Worm (Caenorhabditis elegans) whole organism, L2 larva: Measurements from ENCODE around the gene F38A6.5.
A peak's percentile ranks its signal among the peaks of the same experiment; 100 is the strongest.

Experiments used
- C34F6.9 ChIP-seq: fragments of 150-350 bp; optimal IDR thresholded peaks from 2 replicates; lab custom pipeline; 2014; ENCODE audit warnings: missing biosample characterization, missing genetic modification characterization
- F13H6.1 ChIP-seq: sonication (generic microtip); optimal IDR thresholded peaks from 2 replicates; lab custom pipeline; 2016; ENCODE audit warnings: missing genetic modification characterization, missing compliant biosample characterization
- Y55F3AM.14 ChIP-seq: fragments of 200-800 bp; sonication (Bioruptor generic); optimal IDR thresholded peaks from 2 replicates; lab custom pipeline; 2018; ENCODE audit warnings: mild to moderate bottlenecking, missing genetic modification characterization, missing compliant biosample characterization
- aly-2 ChIP-seq: fragments of 150-350 bp; optimal IDR thresholded peaks from 2 replicates; lab custom pipeline; 2014; ENCODE audit warnings: missing biosample characterization, missing genetic modification characterization
- ama-1 ChIP-seq: fragments of 150-350 bp; optimal IDR thresholded peaks from 2 replicates; lab custom pipeline; 2018; ENCODE audit warnings: inconsistent platforms
- blmp-1 ChIP-seq: sonication (generic microtip); optimal IDR thresholded peaks from 2 replicates; lab custom pipeline; 2017; ENCODE audit warnings: missing genetic modification characterization, mild to moderate bottlenecking, missing compliant biosample characterization, antibody characterized with exemption, moderate library complexity; ENCODE audit not compliant: insufficient read depth
- ceh-16 ChIP-seq: fragments of 150-350 bp; optimal IDR thresholded peaks from 2 replicates; lab custom pipeline; 2014; ENCODE audit warnings: missing biosample characterization, missing genetic modification characterization
- ceh-82 ChIP-seq: fragments of 150-350 bp; optimal IDR thresholded peaks from 2 replicates; lab custom pipeline; 2014; ENCODE audit warnings: missing biosample characterization, missing genetic modification characterization
- egl-27 ChIP-seq: sonication (generic microtip); optimal IDR thresholded peaks from 3 replicates; lab custom pipeline; 2017; ENCODE audit warnings: missing biosample characterization, missing genetic modification reagents, missing genetic modification characterization
- elt-1 ChIP-seq: fragments of 150-350 bp; optimal IDR thresholded peaks from 2 replicates; lab custom pipeline; 2014; ENCODE audit warnings: missing biosample characterization, missing genetic modification characterization
- fos-1 ChIP-seq: fragments of 150-350 bp; optimal IDR thresholded peaks from 2 replicates; lab custom pipeline; 2014; ENCODE audit warnings: missing biosample characterization, missing genetic modification characterization
- gmeb-1 ChIP-seq: fragments of 150-350 bp; optimal IDR thresholded peaks from 2 replicates; lab custom pipeline; 2014; ENCODE audit warnings: missing biosample characterization, missing genetic modification characterization
- lin-13 ChIP-seq: fragments of 150-350 bp; optimal IDR thresholded peaks from 2 replicates; lab custom pipeline; 2014; ENCODE audit warnings: missing biosample characterization, missing genetic modification reagents, missing genetic modification characterization
- mbf-1 ChIP-seq: sonication (generic microtip); optimal IDR thresholded peaks from 2 replicates; lab custom pipeline; 2017; ENCODE audit warnings: missing biosample characterization, missing genetic modification characterization
- mdl-1 ChIP-seq, 2 experiments: fragments of 150-350 bp in 1 of 2; sonication (generic microtip) in 1 of 2; optimal IDR thresholded peaks; 2 replicates each; lab custom pipeline; 2017; ENCODE audit warnings: missing biosample characterization in 2 of 2, missing genetic modification characterization in 2 of 2
- nhr-10 ChIP-seq: sonication (generic microtip); optimal IDR thresholded peaks from 2 replicates; lab custom pipeline; 2017; ENCODE audit warnings: missing biosample characterization, missing genetic modification characterization
- nhr-12 ChIP-seq: fragments of 150-350 bp; optimal IDR thresholded peaks from 2 replicates; lab custom pipeline; 2014; ENCODE audit warnings: missing biosample characterization, missing genetic modification characterization
- nhr-129 ChIP-seq: fragments of 150-350 bp; optimal IDR thresholded peaks from 2 replicates; lab custom pipeline; 2014; ENCODE audit warnings: missing biosample characterization, missing genetic modification characterization
- nhr-21 ChIP-seq: fragments of 150-350 bp; optimal IDR thresholded peaks from 2 replicates; lab custom pipeline; 2014; ENCODE audit warnings: missing biosample characterization, missing genetic modification characterization
- nhr-77 ChIP-seq: fragments of 150-350 bp; optimal IDR thresholded peaks from 2 replicates; lab custom pipeline; 2014; ENCODE audit warnings: missing biosample characterization, missing genetic modification characterization
- peb-1 ChIP-seq: fragments of 150-350 bp; optimal IDR thresholded peaks from 2 replicates; lab custom pipeline; 2014; ENCODE audit warnings: missing biosample characterization, missing genetic modification characterization
- sem-4 ChIP-seq: fragments of 150-350 bp; optimal IDR thresholded peaks from 2 replicates; lab custom pipeline; 2014; ENCODE audit warnings: missing biosample characterization, missing genetic modification reagents, missing genetic modification characterization
- sma-9 ChIP-seq, 2 experiments: fragments of 150-350 bp in 1 of 2; sonication (generic microtip) in 1 of 2; optimal IDR thresholded peaks; 2 replicates each; lab custom pipeline; 2014 to 2016; ENCODE audit warnings: missing genetic modification characterization in 2 of 2, mild to moderate bottlenecking in 1 of 2, missing biosample characterization in 1 of 2, missing compliant biosample characterization in 1 of 2, missing genetic modification reagents in 1 of 2, moderate library complexity in 1 of 2
- snpc-4 ChIP-seq: fragments of 150-350 bp; optimal IDR thresholded peaks from 2 replicates; lab custom pipeline; 2014; ENCODE audit warnings: missing biosample characterization, missing genetic modification characterization
- unc-39 ChIP-seq: fragments of 150-350 bp; optimal IDR thresholded peaks from 2 replicates; lab custom pipeline; 2014; ENCODE audit warnings: missing biosample characterization, missing genetic modification characterization
- unc-55 ChIP-seq: fragments of 150-350 bp; sonication (generic microtip); optimal IDR thresholded peaks from 3 replicates; lab custom pipeline; 2014; ENCODE audit warnings: missing biosample characterization, missing genetic modification reagents, missing genetic modification characterization
- unc-62 ChIP-seq: fragments of 150-350 bp; optimal IDR thresholded peaks from 2 replicates; lab custom pipeline; 2014; ENCODE audit warnings: missing biosample characterization, missing genetic modification reagents, missing genetic modification characterization
- zag-1 ChIP-seq: fragments of 150-350 bp; optimal IDR thresholded peaks from 2 replicates; lab custom pipeline; 2014; ENCODE audit warnings: missing biosample characterization, missing genetic modification characterization
- ztf-1 ChIP-seq: fragments of 200-800 bp; sonication (Bioruptor generic); conservative IDR thresholded peaks from 2 replicates; pipeline ENCODE4 v1.3.6; 2022; ENCODE audit warnings: missing genetic modification characterization, missing compliant biosample characterization
- ztf-4 ChIP-seq: fragments of 150-350 bp; optimal IDR thresholded peaks from 2 replicates; lab custom pipeline; 2014; ENCODE audit warnings: missing biosample characterization, missing genetic modification characterization

F38A6.5 gene

ce11 chrV:20803464-20803863 is 29.9 kb upstream of the F38A6.5 start:
- peak; percentile 90 for TF ChIP-seq snpc-4 (tag; lab: Kevin White, UChicago)
- TF ChIP-seq, all 48 proteins: peak for 1; not testable (repeated sequence) for 47

ce11 chrV:20802906-20803305 is 29.4 kb upstream of the F38A6.5 start, which contains the start of gene Y44A6D.5:
Gene Y44A6D.5 (minus strand): TSS chrV:20803006.
- no peak for TF ChIP-seq nhr-21 (tag; lab: Kevin White, UChicago)
- TF ChIP-seq ztf-1 (GFP tag; lab: Robert Waterston, UW) = no peak
- no peak for TF ChIP-seq nhr-12 (tag; lab: Kevin White, UChicago)

- no peak for TF ChIP-seq unc-62
- TF ChIP-seq blmp-1 (tag; lab: Kevin White, UChicago) = no peak
- TF ChIP-seq ztf-1 (GFP tag; lab: Robert Waterston, UW) = no peak
- TF ChIP-seq snpc-4 (tag; lab: Kevin White, UChicago) = no peak
- no peak for TF ChIP-seq lin-13
- no peak for TF ChIP-seq peb-1 (tag; lab: Kevin White, UChicago)
- no peak for TF ChIP-seq nhr-10
- TF ChIP-seq Y55F3AM.14 (GFP tag; lab: Kevin White, UChicago) = no peak
- no peak for TF ChIP-seq zag-1 (tag; lab: Kevin White, UChicago)
- TF ChIP-seq gmeb-1 (tag; lab: Kevin White, UChicago) = no peak
- no peak for TF ChIP-seq aly-2 (tag; lab: Kevin White, UChicago)
- TF ChIP-seq elt-1 = no peak
- no peak for TF ChIP-seq ceh-16
- no peak for TF ChIP-seq sem-4
- TF ChIP-seq unc-39 = no peak
- TF ChIP-seq ztf-4 (tag; lab: Kevin White, UChicago) = no peak
- no peak for TF ChIP-seq C34F6.9
- TF ChIP-seq ceh-82 (tag; lab: Kevin White, UChicago) = no peak
- TF ChIP-seq nhr-77 (tag; lab: Kevin White, UChicago) = no peak
These were observed 24.4 kb upstream of the F38A6.5 start, which contains the start of gene sdf-9 for ce11 chrV:20797918-20798317. Gene sdf-9 (plus strand): TSS chrV:20798218.

ce11 chrV:20793761-20794160 is 20.2 kb upstream of the F38A6.5 start:
- peak; percentile 55 for TF ChIP-seq F13H6.1 (tag; lab: Kevin White, UChicago)
- peak; percentile 65 for TF ChIP-seq C34F6.9
- peak; percentile 62 for TF ChIP-seq nhr-129 (tag; lab: Kevin White, UChicago)
- TF ChIP-seq unc-62 = no peak
- TF ChIP-seq fos-1 (tag; lab: Kevin White, UChicago) = peak; percentile 15
- TF ChIP-seq sma-9 (GFP tag; optimal IDR thresholded peaks at IDR 0.05; lab: Kevin White, UChicago) = peak; percentile 5
- no peak for TF ChIP-seq sma-9 (tag; optimal IDR thresholded peaks at IDR 0.05; lab: Kevin White, UChicago)
- peak; percentile 14 for TF ChIP-seq unc-55 (GFP tag; lab: Kevin White, UChicago)
- no peak for TF ChIP-seq ama-1

ce11 chrV:20792371-20792890 is 18.9 kb upstream of the F38A6.5 start, which contains the start of gene Y44A6D.3:
Gene Y44A6D.3 (minus strand): TSS chrV:20792421.
- peak; percentile 2 for TF ChIP-seq sma-9 (GFP tag; optimal IDR thresholded peaks at IDR 0.05; lab: Kevin White, UChicago)
- TF ChIP-seq sma-9 (tag; optimal IDR thresholded peaks at IDR 0.05; lab: Kevin White, UChicago) = no peak
- TF ChIP-seq nhr-10 = no peak
- peak; percentile 52 for TF ChIP-seq fos-1 (tag; lab: Kevin White, UChicago)

ce11 chrV:20790616-20791015 is 17.1 kb upstream of the F38A6.5 start:
- TF ChIP-seq peb-1 (tag; lab: Kevin White, UChicago) (no peak), mbf-1 (tag; lab: Kevin White, UChicago) (peak; percentile 9)
- TF ChIP-seq, all 48 proteins: peak for 1

- TF ChIP-seq mdl-1 (tag; optimal IDR thresholded peaks at IDR 0.05; lab: Kevin White, UChicago) = no peak
- TF ChIP-seq gmeb-1 (tag; lab: Kevin White, UChicago) = no peak
- TF ChIP-seq egl-27 = no peak
- peak; percentile 73 for TF ChIP-seq snpc-4 (tag; lab: Kevin White, UChicago)
- TF ChIP-seq nhr-129 (tag; lab: Kevin White, UChicago) = no peak
These were observed 16.5 kb upstream of the F38A6.5 start, which contains the start of gene Y44A6D.1 for ce11 chrV:20790011-20790410. Gene Y44A6D.1 (minus strand): TSS chrV:20790033.
